Fruit fly (Drosophila melanogaster) whole organism, embryonic: Measurements from ENCODE around the gene CG5445.
A peak's percentile ranks its signal among the peaks of the same experiment; 100 is the strongest.

Experiments used
- Atf6 ChIP-seq: fragments of 200-800 bp; sonication (Bioruptor generic); IDR thresholded peaks from 2 replicates; pipeline ENCODE4 v1.3.6; 2022; ENCODE audit warnings: missing biosample characterization, missing genetic modification characterization
- Bdp1 ChIP-seq: fragments of 200-800 bp; sonication (Bioruptor generic); optimal IDR thresholded peaks from 3 replicates; lab custom pipeline; 2016; ENCODE audit warnings: missing biosample characterization, missing genetic modification characterization
- CG13287 ChIP-seq: fragments of 200-800 bp; sonication (Bioruptor generic); IDR thresholded peaks from 2 replicates; pipeline ENCODE4 v1.3.6; 2022; ENCODE audit warnings: missing biosample characterization, missing genetic modification characterization; ENCODE audit not compliant: partially characterized antibody
- CG13424 ChIP-seq: fragments of 200-800 bp; sonication (Bioruptor generic); optimal IDR thresholded peaks from 2 replicates; lab custom pipeline; 2019; ENCODE audit warnings: missing biosample characterization, mild to moderate bottlenecking, missing genetic modification characterization, moderate library complexity
- CG14710 ChIP-seq: fragments of 200-800 bp; sonication (Bioruptor generic); optimal IDR thresholded peaks from 3 replicates; lab custom pipeline; 2019; ENCODE audit warnings: missing biosample characterization, mild to moderate bottlenecking, missing genetic modification characterization, moderate library complexity
- CG15479 ChIP-seq: fragments of 200-800 bp; sonication (Bioruptor generic); optimal IDR thresholded peaks from 3 replicates; lab custom pipeline; 2019; ENCODE audit warnings: missing biosample characterization, mild to moderate bottlenecking, missing genetic modification characterization, moderate library complexity
- CG15696 ChIP-seq: fragments of 200-800 bp; sonication (Bioruptor generic); optimal IDR thresholded peaks from 2 replicates; lab custom pipeline; 2019; ENCODE audit warnings: missing biosample characterization, mild to moderate bottlenecking, missing genetic modification characterization, moderate library complexity
- CG16813 ChIP-seq: fragments of 200-800 bp; sonication (Bioruptor generic); IDR thresholded peaks from 3 replicates; pipeline ENCODE4 v1.3.6; 2022; ENCODE audit warnings: missing biosample characterization, missing genetic modification characterization; ENCODE audit not compliant: partially characterized antibody
- CG17912 ChIP-seq: fragments of 200-800 bp; sonication (Bioruptor generic); optimal IDR thresholded peaks from 2 replicates; lab custom pipeline; 2018; ENCODE audit warnings: missing biosample characterization, mild to moderate bottlenecking, missing genetic modification characterization
- CG31441 ChIP-seq: fragments of 200-800 bp; sonication (Bioruptor generic); IDR thresholded peaks from 2 replicates; pipeline ENCODE4 v1.3.6; 2022; ENCODE audit warnings: missing biosample characterization, missing genetic modification characterization
- CG3163 ChIP-seq: fragments of 200-800 bp; sonication (Bioruptor generic); optimal IDR thresholded peaks from 3 replicates; lab custom pipeline; 2016; ENCODE audit warnings: missing biosample characterization, missing genetic modification characterization
- CG32772 ChIP-seq: fragments of 200-800 bp; sonication (Bioruptor generic); IDR thresholded peaks from 2 replicates; pipeline ENCODE4 v1.3.6; 2022; ENCODE audit warnings: missing biosample characterization, missing genetic modification characterization
- CG34224 ChIP-seq: fragments of 200-800 bp; sonication (Bioruptor generic); IDR thresholded peaks from 3 replicates; pipeline ENCODE4 v1.3.6; 2022; ENCODE audit warnings: missing biosample characterization, missing genetic modification characterization; ENCODE audit not compliant: partially characterized antibody
- CG34376 ChIP-seq: fragments of 200-800 bp; sonication (Bioruptor generic); optimal IDR thresholded peaks from 2 replicates; lab custom pipeline; 2018; ENCODE audit warnings: missing biosample characterization, mild to moderate bottlenecking, missing genetic modification characterization
- CG3847 ChIP-seq: fragments of 200-800 bp; sonication (Bioruptor generic); IDR thresholded peaks from 2 replicates; pipeline ENCODE4 v1.3.6; 2022; ENCODE audit warnings: missing biosample characterization, missing genetic modification characterization
- CG6791 ChIP-seq: fragments of 200-800 bp; sonication (Bioruptor generic); IDR thresholded peaks from 3 replicates; pipeline ENCODE4 v1.3.6; 2022; ENCODE audit warnings: missing biosample characterization, missing genetic modification characterization; ENCODE audit not compliant: partially characterized antibody
- CG7556 ChIP-seq: fragments of 200-800 bp; sonication (Bioruptor generic); optimal IDR thresholded peaks from 2 replicates; lab custom pipeline; 2017; ENCODE audit warnings: missing biosample characterization, mild to moderate bottlenecking, missing genetic modification characterization
- CG7987 ChIP-seq: fragments of 200-800 bp; sonication (Bioruptor generic); optimal IDR thresholded peaks from 2 replicates; lab custom pipeline; 2018; ENCODE audit warnings: missing biosample characterization, mild to moderate bottlenecking, missing genetic modification characterization, moderate library complexity
- CG9437 ChIP-seq: fragments of 200-800 bp; sonication (Bioruptor generic); optimal IDR thresholded peaks from 2 replicates; lab custom pipeline; 2018; ENCODE audit warnings: missing biosample characterization, mild to moderate bottlenecking, missing genetic modification characterization
- CTCF ChIP-seq: fragments of 200-800 bp; sonication (Bioruptor generic); optimal IDR thresholded peaks from 2 replicates; lab custom pipeline; 2017; ENCODE audit warnings: missing biosample characterization, mild to moderate bottlenecking, missing genetic modification characterization, moderate library complexity
- Dip2 ChIP-seq: fragments of 200-800 bp; sonication (Bioruptor generic); IDR thresholded peaks from 2 replicates; pipeline ENCODE4 v1.3.6; 2022; ENCODE audit warnings: missing biosample characterization, missing genetic modification characterization
- GATAe ChIP-seq: fragments of 200-800 bp; sonication (Bioruptor generic); conservative IDR thresholded peaks from 2 replicates; pipeline ENCODE4 v1.3.6; 2022; ENCODE audit warnings: missing biosample characterization, missing genetic modification characterization
- Gug ChIP-seq: fragments of 200-800 bp; sonication (Bioruptor generic); IDR thresholded peaks from 4 replicates; pipeline ENCODE4 v1.3.6; 2022; ENCODE audit warnings: missing biosample characterization, missing genetic modification characterization
- H15 ChIP-seq: fragments of 200-800 bp; sonication (Bioruptor generic); IDR thresholded peaks from 3 replicates; pipeline ENCODE4 v1.3.6; 2022; ENCODE audit warnings: missing biosample characterization, missing genetic modification characterization
- HLH54F ChIP-seq: fragments of 200-800 bp; sonication (Bioruptor generic); optimal IDR thresholded peaks from 3 replicates; lab custom pipeline; 2016; ENCODE audit warnings: missing biosample characterization, missing genetic modification characterization
- Jarid2 ChIP-seq: fragments of 200-800 bp; sonication (Bioruptor generic); optimal IDR thresholded peaks from 3 replicates; lab custom pipeline; 2017; ENCODE audit warnings: mild to moderate bottlenecking, missing biosample characterization, missing genetic modification reagents, missing genetic modification characterization
- MTF-1 ChIP-seq: fragments of 200-800 bp; sonication (Bioruptor generic); optimal IDR thresholded peaks from 2 replicates; lab custom pipeline; 2018; ENCODE audit warnings: missing biosample characterization, mild to moderate bottlenecking, missing genetic modification characterization, borderline replicate concordance
- Mes4 ChIP-seq: fragments of 200-800 bp; sonication (Bioruptor generic); optimal IDR thresholded peaks from 2 replicates; lab custom pipeline; 2016; ENCODE audit warnings: missing biosample characterization, missing genetic modification characterization
- Optix ChIP-seq: fragments of 200-800 bp; sonication (Bioruptor generic); IDR thresholded peaks from 3 replicates; pipeline ENCODE4 v1.3.6; 2022; ENCODE audit warnings: missing biosample characterization, missing genetic modification characterization
- Rfx ChIP-seq: fragments of 200-800 bp; sonication (Bioruptor generic); IDR thresholded peaks from 2 replicates; pipeline ENCODE4 v1.3.6; 2022; ENCODE audit warnings: missing biosample characterization, missing genetic modification characterization
- Ssrp ChIP-seq: fragments of 200-800 bp; sonication (Bioruptor generic); optimal IDR thresholded peaks from 2 replicates; lab custom pipeline; 2018; ENCODE audit warnings: missing biosample characterization, mild to moderate bottlenecking, missing genetic modification characterization, moderate library complexity
- al ChIP-seq: fragments of 200-800 bp; sonication (Bioruptor generic); IDR thresholded peaks from 2 replicates; pipeline ENCODE4 v1.3.6; 2022; ENCODE audit warnings: missing biosample characterization, missing genetic modification characterization
- ato ChIP-seq: fragments of 200-800 bp; sonication (Bioruptor generic); IDR thresholded peaks from 2 replicates; pipeline ENCODE4 v1.3.6; 2022; ENCODE audit warnings: missing biosample characterization, missing genetic modification characterization; ENCODE audit not compliant: partially characterized antibody
- danr ChIP-seq: fragments of 200-800 bp; sonication (Bioruptor generic); IDR thresholded peaks from 2 replicates; pipeline ENCODE4 v1.3.6; 2022; ENCODE audit warnings: missing biosample characterization, missing genetic modification characterization
- eve ChIP-seq, 2 experiments: fragments of >200 bp; optimal IDR thresholded peaks; 2 replicates each; lab custom pipeline; 2017; ENCODE audit warnings: missing biosample characterization in 2 of 2, missing genetic modification characterization in 2 of 2
- grn ChIP-seq: fragments of 200-800 bp; sonication (Bioruptor generic); optimal IDR thresholded peaks from 3 replicates; lab custom pipeline; 2017; ENCODE audit warnings: missing biosample characterization, missing genetic modification characterization
- jumu ChIP-seq: fragments of 200-800 bp; sonication (Bioruptor generic); optimal IDR thresholded peaks from 3 replicates; lab custom pipeline; 2016; ENCODE audit warnings: missing biosample characterization, missing genetic modification characterization
- kni ChIP-seq: fragments of 200-800 bp; sonication (Bioruptor generic); optimal IDR thresholded peaks from 3 replicates; lab custom pipeline; 2017; ENCODE audit warnings: mild to moderate bottlenecking, missing biosample characterization, missing genetic modification reagents, missing genetic modification characterization
- knrl ChIP-seq: fragments of 200-800 bp; sonication (Bioruptor generic); IDR thresholded peaks from 3 replicates; pipeline ENCODE4 v1.3.6; 2022; ENCODE audit warnings: missing biosample characterization, missing genetic modification characterization; ENCODE audit not compliant: partially characterized antibody
- lola ChIP-seq, 3 experiments: fragments of >200 bp in 2 of 3; fragments of 200-800 bp in 1 of 3; sonication (Bioruptor generic) in 1 of 3; optimal IDR thresholded peaks; 2 replicates each; lab custom pipeline; 2017 to 2019; ENCODE audit warnings: missing biosample characterization in 3 of 3, missing genetic modification characterization in 3 of 3, mild to moderate bottlenecking in 1 of 3, moderate library complexity in 1 of 3
- maf-S ChIP-seq: fragments of 200-800 bp; sonication (Bioruptor generic); optimal IDR thresholded peaks from 2 replicates; lab custom pipeline; 2016; ENCODE audit warnings: missing biosample characterization, missing genetic modification characterization
- nerfin-2 ChIP-seq: fragments of 200-800 bp; sonication (Bioruptor generic); IDR thresholded peaks from 2 replicates; pipeline ENCODE4 v1.3.6; 2022; ENCODE audit warnings: missing biosample characterization, missing genetic modification characterization; ENCODE audit not compliant: partially characterized antibody
- peb ChIP-seq: fragments of 200-800 bp; sonication (Bioruptor generic); IDR thresholded peaks from 2 replicates; pipeline ENCODE4 v1.3.6; 2022; ENCODE audit warnings: missing biosample characterization, missing genetic modification characterization
- salm ChIP-seq: fragments of 200-800 bp; sonication (Bioruptor generic); optimal IDR thresholded peaks from 2 replicates; lab custom pipeline; 2018; ENCODE audit warnings: missing biosample characterization, mild to moderate bottlenecking, missing genetic modification characterization
- shn ChIP-seq: fragments of 200-800 bp; sonication (Bioruptor generic); optimal IDR thresholded peaks from 3 replicates; lab custom pipeline; 2016; ENCODE audit warnings: missing biosample characterization, missing genetic modification characterization
- sim ChIP-seq: fragments of 200-800 bp; sonication (Bioruptor generic); IDR thresholded peaks from 2 replicates; pipeline ENCODE4 v1.3.6; 2022; ENCODE audit warnings: missing biosample characterization, missing genetic modification characterization
- slp2 ChIP-seq: fragments of 200-800 bp; sonication (Bioruptor generic); optimal IDR thresholded peaks from 2 replicates; lab custom pipeline; 2016; ENCODE audit warnings: missing biosample characterization, missing genetic modification characterization
- sob ChIP-seq: fragments of 200-800 bp; sonication (Bioruptor generic); IDR thresholded peaks from 2 replicates; pipeline ENCODE4 v1.3.6; 2022; ENCODE audit warnings: missing biosample characterization, missing genetic modification characterization
- trh ChIP-seq: fragments of 200-800 bp; sonication (Bioruptor generic); optimal IDR thresholded peaks from 2 replicates; lab custom pipeline; 2016; ENCODE audit warnings: missing biosample characterization, missing genetic modification characterization
- usp ChIP-seq: fragments of >200 bp; optimal IDR thresholded peaks from 2 replicates; lab custom pipeline; 2017; ENCODE audit warnings: missing biosample characterization, missing genetic modification characterization
- zen ChIP-seq: fragments of 200-800 bp; sonication (Bioruptor generic); optimal IDR thresholded peaks from 3 replicates; lab custom pipeline; 2018; ENCODE audit warnings: missing biosample characterization, mild to moderate bottlenecking, missing genetic modification characterization, moderate library complexity
- zfh1 ChIP-seq: fragments of 200-800 bp; sonication (Bioruptor generic); IDR thresholded peaks from 3 replicates; pipeline ENCODE4 v1.3.6; 2022; ENCODE audit warnings: missing biosample characterization, missing genetic modification characterization

The CG5445 gene

dm6 chrX:17305544-17305943, 23.2 kb downstream of the CG5445 start (continued):
- TF ChIP-seq CG15696 (tag; lab: Kevin White, UChicago): no peak
- no peak for TF ChIP-seq lola (GFP tag; optimal IDR thresholded peaks at IDR 0.05; lab: Kevin White, UChicago)
- no peak for TF ChIP-seq CG15479 (GFP tag; lab: Kevin White, UChicago)
- no peak for TF ChIP-seq slp2 (GFP tag; lab: Kevin White, UChicago)
- TF ChIP-seq shn (GFP tag; lab: Kevin White, UChicago): no peak
- no peak for TF ChIP-seq CG34376 (GFP tag; lab: Kevin White, UChicago)
- peak; percentile 87 for TF ChIP-seq CG3847 (GFP tag; lab: Robert Waterston, UW)
- TF ChIP-seq Jarid2 (GFP tag; lab: Kevin White, UChicago): no peak
- no peak for TF ChIP-seq CG7987 (GFP tag; lab: Kevin White, UChicago)
- no peak for TF ChIP-seq H15 (GFP tag; lab: Robert Waterston, UW)
- no peak for TF ChIP-seq trh (GFP tag; lab: Kevin White, UChicago)
- TF ChIP-seq sim: no peak
- TF ChIP-seq CG13424 (tag; lab: Kevin White, UChicago): no peak
- TF ChIP-seq Mes4 (GFP tag; lab: Kevin White, UChicago): no peak
- TF ChIP-seq CG13287 (GFP tag; lab: Robert Waterston, UW): peak; percentile 81
- peak; percentile 35 for TF ChIP-seq CG17912 (GFP tag; lab: Kevin White, UChicago)
- no peak for TF ChIP-seq Rfx
- TF ChIP-seq CG32772 (GFP tag; lab: Robert Waterston, UW): no peak
- TF ChIP-seq sob (GFP tag; lab: Robert Waterston, UW): no peak
- TF ChIP-seq zen (tag; lab: Kevin White, UChicago): peak; percentile 71
- TF ChIP-seq CG9437 (GFP tag; lab: Kevin White, UChicago): no peak
- no peak for TF ChIP-seq salm (tag; lab: Kevin White, UChicago)
- no peak for TF ChIP-seq danr (GFP tag; lab: Robert Waterston, UW)
- no peak for TF ChIP-seq MTF-1 (GFP tag; lab: Kevin White, UChicago)
- TF ChIP-seq peb (GFP tag; lab: Robert Waterston, UW): no peak
- no peak for TF ChIP-seq zfh1 (GFP tag; lab: Robert Waterston, UW)
- TF ChIP-seq eve (GFP tag; optimal IDR thresholded peaks at IDR 0.05; lab: Kevin White, UChicago): no peak
- TF ChIP-seq HLH54F (GFP tag; lab: Kevin White, UChicago): no peak
- TF ChIP-seq Gug (GFP tag; lab: Robert Waterston, UW): no peak
- peak; percentile 63 for TF ChIP-seq ato (GFP tag; lab: Robert Waterston, UW)
- TF ChIP-seq GATAe (GFP tag; lab: Robert Waterston, UW): no peak
- no peak for TF ChIP-seq grn (GFP tag; lab: Kevin White, UChicago)
- peak; percentile 85 for TF ChIP-seq CG34224 (GFP tag; lab: Robert Waterston, UW)
- TF ChIP-seq CG7556 (GFP tag; lab: Kevin White, UChicago): no peak
- no peak for TF ChIP-seq Ssrp (tag; lab: Kevin White, UChicago)
- TF ChIP-seq jumu (GFP tag; lab: Kevin White, UChicago): no peak
- TF ChIP-seq Atf6 (GFP tag; lab: Robert Waterston, UW): no peak
- TF ChIP-seq CG6791 (GFP tag; lab: Robert Waterston, UW): peak; percentile 82
- no peak for TF ChIP-seq al (GFP tag; lab: Robert Waterston, UW)
- TF ChIP-seq knrl (GFP tag; lab: Robert Waterston, UW): 0 out of 3 replicates have a peak, but pooled peaks have one; percentile 47
- TF ChIP-seq Dip2 (GFP tag; lab: Robert Waterston, UW): no peak
- TF ChIP-seq Bdp1 (GFP tag; lab: Kevin White, UChicago): no peak
- no peak for TF ChIP-seq Optix (GFP tag; lab: Robert Waterston, UW)
- TF ChIP-seq kni (GFP tag; lab: Kevin White, UChicago): no peak
- TF ChIP-seq CG14710 (tag; lab: Kevin White, UChicago): peak; percentile 49
- no peak for TF ChIP-seq maf-S (GFP tag; lab: Kevin White, UChicago)
- peak; percentile 52; the same call in 2 of the 3 replicates for TF ChIP-seq CG16813 (GFP tag; lab: Robert Waterston, UW)
- TF ChIP-seq usp (GFP tag; lab: Kevin White, UChicago): no peak
- TF ChIP-seq nerfin-2 (GFP tag; lab: Robert Waterston, UW): 0 out of 2 replicates have a peak, but pooled peaks have one; percentile 16
- TF ChIP-seq CG31441 (GFP tag; lab: Robert Waterston, UW): 0 out of 2 replicates have a peak, but pooled peaks have one; percentile 16
- peak; percentile 10 for TF ChIP-seq CTCF (GFP tag; lab: Kevin White, UChicago)
- TF ChIP-seq CG3163: no peak
